Worm (Caenorhabditis elegans): Measurements from ENCODE around the gene nhr-105.

- TF ChIP-seq sox-4 (tag; optimal IDR thresholded peaks at IDR 0.05) (no peak), ceh-48 (tag; optimal IDR thresholded peaks at IDR 0.05) (no peak), hlh-6 (tag; optimal IDR thresholded peaks at IDR 0.05) (no peak)
These were observed 2.2 kb downstream of the nhr-105 start for ce11 chrIV:7052135-7052534.
